Worm (Caenorhabditis elegans): ENCODE measurements around the gene cnc-1.

- TF ChIP-seq sdz-12 (GFP tag; optimal IDR thresholded peaks at IDR 0.05), result no peak
- no peak for TF ChIP-seq nhr-28 (tag; optimal IDR thresholded peaks at IDR 0.05)
- TF ChIP-seq T26A8.4 (GFP tag; IDR thresholded peaks at IDR 0.05), result no peak
- TF ChIP-seq ceh-62 (tag; optimal IDR thresholded peaks at IDR 0.05), result no peak
- TF ChIP-seq lin-29 (GFP tag; IDR thresholded peaks at IDR 0.05), result no peak
- no peak for TF ChIP-seq skn-1 (tag; optimal IDR thresholded peaks at IDR 0.05)
- TF ChIP-seq arid-1 (GFP tag; conservative IDR thresholded peaks at IDR 0.05), result no peak
- TF ChIP-seq nhr-77 (tag; optimal IDR thresholded peaks at IDR 0.05), result no peak
Measured at ce11 chrV:1476841-1477240, 32.8 kb upstream of the cnc-1 start.
